Worm (Caenorhabditis elegans): Measurements from ENCODE around the gene hil-4.

DNA sequence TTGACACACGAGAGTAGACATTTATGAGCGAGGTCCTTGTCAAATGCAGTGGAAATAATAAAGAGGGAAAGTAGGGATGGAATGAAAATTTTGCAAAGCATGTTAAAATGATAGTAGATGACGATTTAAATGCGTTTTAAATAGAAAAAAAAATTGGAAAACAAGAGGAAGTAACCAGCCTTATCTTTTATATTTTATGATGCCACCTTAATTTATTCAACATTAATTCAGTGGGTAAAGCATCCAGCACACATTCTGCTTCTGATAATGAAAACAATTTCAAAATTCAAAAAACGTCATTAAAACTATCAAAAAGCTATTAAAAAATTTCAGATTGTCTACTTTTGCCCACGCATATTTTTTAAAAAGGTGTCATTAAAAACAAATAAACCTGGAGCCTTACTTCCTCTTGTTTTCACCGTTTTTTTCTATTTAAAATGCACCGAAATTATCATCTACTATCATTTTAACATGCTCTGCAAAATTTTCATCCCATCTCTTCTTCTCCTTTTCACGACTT is 31.3 kb downstream of the hil-4 start, which contains the start of the genes Y60C6A.2 and Y60C6A.3:
- TF ChIP-seq aly-2 (tag; optimal IDR thresholded peaks at IDR 0.05) (no peak), nhr-6 (tag; optimal IDR thresholded peaks at IDR 0.05) (no peak), lin-13 (GFP tag; optimal IDR thresholded peaks at IDR 0.05) (no peak), snpc-4 (tag; optimal IDR thresholded peaks at IDR 0.05) (no peak), nhr-10 (tag; optimal IDR thresholded peaks at IDR 0.05) (no peak), nhr-237 (tag; optimal IDR thresholded peaks at IDR 0.05) (no peak), nhr-23 (tag; optimal IDR thresholded peaks at IDR 0.05) (no peak), nhr-77 (tag; optimal IDR thresholded peaks at IDR 0.05) (no peak), fos-1 (tag; optimal IDR thresholded peaks at IDR 0.05) (no peak), lin-39 (tag; optimal IDR thresholded peaks at IDR 0.05) (no peak), ama-1 (optimal IDR thresholded peaks at IDR 0.05) (no peak), ztf-11 (tag; optimal IDR thresholded peaks at IDR 0.05) (no peak)
